Fruit fly (Drosophila melanogaster) whole organism, wandering third instar larva: Measurements from ENCODE around the gene CG44174.

Experiments used
- Abd-B ChIP-seq: fragments of >200 bp; optimal IDR thresholded peaks from 2 replicates; lab custom pipeline; 2017; ENCODE audit warnings: missing biosample characterization, missing genetic modification characterization
- Dfd ChIP-seq: fragments of >200 bp; optimal IDR thresholded peaks from 2 replicates; lab custom pipeline; 2017; ENCODE audit warnings: missing biosample characterization, missing genetic modification characterization
- dmrt93B ChIP-seq: fragments of 200-800 bp; sonication (Bioruptor generic); optimal IDR thresholded peaks from 2 replicates; lab custom pipeline; 2018; ENCODE audit warnings: missing biosample characterization, mild to moderate bottlenecking, missing genetic modification characterization
- foxo ChIP-seq, 2 experiments: fragments of 200-800 bp; sonication (Bioruptor generic); optimal IDR thresholded peaks; 2 replicates in 1 of 2; 3 replicates in 1 of 2; lab custom pipeline; 2016 to 2017; ENCODE audit warnings: missing biosample characterization in 2 of 2, missing genetic modification characterization in 2 of 2

dm6 chr3R:19299742-19300395 is 2.4 kb upstream of the CG44174 start:
- TF ChIP-seq dmrt93B (no peak), Abd-B (GFP tag; lab: Kevin White, UChicago) (no peak), foxo (GFP tag; optimal IDR thresholded peaks at IDR 0.05; lab: Kevin White, UChicago) (peak in 1 of 2 experiments; percentile 18), Dfd (no peak)
